Worm (Caenorhabditis elegans) whole organism, mixed stage, embryonic: Measurements from ENCODE around the gene arrd-23.

Experiments
- ceh-39 ChIP-seq: fragments of 150-350 bp; optimal IDR thresholded peaks from 2 replicates; lab custom pipeline; 2014; ENCODE audit warnings: missing biosample characterization, missing genetic modification characterization
- mab-5 ChIP-seq: fragments of 150-350 bp; optimal IDR thresholded peaks from 2 replicates; lab custom pipeline; 2014; ENCODE audit warnings: missing biosample characterization, missing genetic modification characterization
- nhr-237 ChIP-seq: fragments of 150-350 bp; optimal IDR thresholded peaks from 2 replicates; lab custom pipeline; 2014; ENCODE audit warnings: missing biosample characterization, missing genetic modification characterization
- nhr-28 ChIP-seq: fragments of 150-350 bp; optimal IDR thresholded peaks from 2 replicates; lab custom pipeline; 2014; ENCODE audit warnings: missing biosample characterization, missing genetic modification characterization
- pha-4 ChIP-seq: fragments of 150-350 bp; optimal IDR thresholded peaks from 2 replicates; lab custom pipeline; 2018; ENCODE audit warnings: missing biosample characterization, missing genetic modification reagents, missing genetic modification characterization
- unc-39 ChIP-seq: fragments of 150-350 bp; optimal IDR thresholded peaks from 2 replicates; lab custom pipeline; 2014; ENCODE audit warnings: missing biosample characterization, missing genetic modification characterization
- zip-8 ChIP-seq: fragments of 150-350 bp; optimal IDR thresholded peaks from 2 replicates; lab custom pipeline; 2014; ENCODE audit warnings: missing biosample characterization, missing genetic modification characterization

DNA sequence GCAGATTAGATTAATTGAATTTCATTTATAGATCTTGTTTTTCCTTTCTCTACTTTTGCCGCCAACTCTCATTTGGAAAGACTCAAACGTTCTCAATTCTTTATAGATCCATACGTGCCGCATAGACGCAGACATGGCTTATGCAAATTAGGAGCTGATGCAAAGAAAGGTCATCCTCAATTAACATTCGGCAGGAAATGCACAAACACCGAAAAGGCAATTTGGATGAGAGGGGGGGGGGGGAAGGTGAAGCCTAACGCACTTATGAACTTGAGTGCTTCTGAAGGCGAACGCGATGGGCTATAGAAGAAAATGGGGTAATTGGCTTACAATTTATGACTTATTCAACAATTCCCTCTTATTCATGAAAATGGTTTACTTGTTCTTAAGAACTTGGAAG is 16.1 kb upstream of the arrd-23 start:
- TF ChIP-seq ceh-39 (tag; lab: Kevin White, UChicago) = no peak
- TF ChIP-seq unc-39 (tag; lab: Kevin White, UChicago) = no peak
- no peak for TF ChIP-seq pha-4 (tag; lab: Kevin White, UChicago)
- TF ChIP-seq mab-5 (tag; lab: Kevin White, UChicago) = no peak
- no peak for TF ChIP-seq nhr-237 (tag; lab: Kevin White, UChicago)
- no peak for TF ChIP-seq zip-8 (tag; lab: Kevin White, UChicago)
- TF ChIP-seq nhr-28 (tag; lab: Kevin White, UChicago) = no peak
